In the genomic region with DNA sequence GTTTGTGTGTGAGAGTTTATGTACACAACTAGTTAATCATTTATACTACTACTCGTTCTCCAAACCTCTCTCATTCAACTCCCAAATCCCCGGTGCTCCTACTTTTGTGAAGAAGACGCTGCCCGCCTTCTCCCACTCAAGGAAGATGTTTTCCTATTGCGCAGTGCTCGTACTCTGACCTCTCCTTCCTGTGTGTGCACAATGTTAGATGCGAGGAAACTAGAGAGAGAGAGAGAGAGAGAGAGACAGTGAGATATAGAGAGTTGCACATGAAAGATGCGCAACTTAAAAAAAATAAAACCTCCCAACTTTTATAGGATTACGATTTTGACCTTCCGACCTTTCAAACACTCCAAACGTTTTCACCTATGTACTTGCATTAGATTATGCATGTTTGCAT, we compare ENCODE assay signal across 1 worm cellular context.
A peak's percentile ranks its signal among the peaks of the same experiment; 100 is the strongest.
TF ChIP-seq lines count a peak whose summit lies in the region.

No protein-coding gene starts in this region.

TF ChIP-seq in whole organism, L1 larva, 84 proteins besides CTCF, POLR2A, EP300 and RAD21 (continued from another document):
- TF ChIP-seq nhr-19 (GFP tag; conservative IDR thresholded peaks at IDR 0.05; lab: Robert Waterston, UW) = peak; percentile 36
- TF ChIP-seq xbp-1 (tag; optimal IDR thresholded peaks at IDR 0.05; lab: Kevin White, UChicago) = no peak
- TF ChIP-seq lin-35 (GFP tag; optimal IDR thresholded peaks at IDR 0.05; lab: Kevin White, UChicago) = peak in 1 of 2 experiments; percentile 0
- TF ChIP-seq isw-1 (GFP tag; IDR thresholded peaks at IDR 0.05; lab: Robert Waterston, UW) = no peak
- no peak for TF ChIP-seq ama-1 (optimal IDR thresholded peaks at IDR 0.05; lab: Kevin White, UChicago)
- peak; percentile 45 for TF ChIP-seq swsn-7 (tag; optimal IDR thresholded peaks at IDR 0.05; lab: Kevin White, UChicago)
- TF ChIP-seq dsc-1 (tag; optimal IDR thresholded peaks at IDR 0.05; lab: Kevin White, UChicago) = no peak
- TF ChIP-seq nhr-77 (tag; optimal IDR thresholded peaks at IDR 0.05; lab: Kevin White, UChicago) = peak; percentile 17
- no peak for TF ChIP-seq grh-1 (GFP tag; IDR thresholded peaks at IDR 0.05; lab: Robert Waterston, UW)
- TF ChIP-seq mdl-1 (tag; optimal IDR thresholded peaks at IDR 0.05; lab: Kevin White, UChicago) = no peak
- no peak for TF ChIP-seq Y116A8C.19 (tag; optimal IDR thresholded peaks at IDR 0.05; lab: Kevin White, UChicago; ENCODE audit: borderline replicate concordance)
- TF ChIP-seq aly-2 (tag; optimal IDR thresholded peaks at IDR 0.05; lab: Kevin White, UChicago) = no peak
- no peak for TF ChIP-seq nhr-20 (tag; optimal IDR thresholded peaks at IDR 0.05; lab: Kevin White, UChicago)
- TF ChIP-seq lin-39 (tag; optimal IDR thresholded peaks at IDR 0.05; lab: Kevin White, UChicago) = no peak
- no peak for TF ChIP-seq ces-1 (GFP tag; optimal IDR thresholded peaks at IDR 0.05; lab: Kevin White, UChicago)
- TF ChIP-seq ceh-88 (GFP tag; IDR thresholded peaks at IDR 0.05; lab: Robert Waterston, UW) = no peak
- no peak for TF ChIP-seq mef-2 (tag; optimal IDR thresholded peaks at IDR 0.05; lab: Kevin White, UChicago)
- no peak for TF ChIP-seq ceh-8 (GFP tag; optimal IDR thresholded peaks at IDR 0.05; lab: Kevin White, UChicago)
- peak; percentile 16 to 31 for TF ChIP-seq lsy-2 (tag; optimal IDR thresholded peaks at IDR 0.05; lab: Kevin White, UChicago)
- TF ChIP-seq fos-1 (tag; optimal IDR thresholded peaks at IDR 0.05; lab: Kevin White, UChicago) = no peak
- no peak for TF ChIP-seq nhr-237 (tag; optimal IDR thresholded peaks at IDR 0.05; lab: Kevin White, UChicago)
- TF ChIP-seq ceh-82 (tag; optimal IDR thresholded peaks at IDR 0.05; lab: Kevin White, UChicago) = peak; percentile 7 to 36 (median 29)
- no peak for TF ChIP-seq zag-1 (tag; optimal IDR thresholded peaks at IDR 0.05; lab: Kevin White, UChicago)
- TF ChIP-seq elt-3 (tag; optimal IDR thresholded peaks at IDR 0.05; lab: Kevin White, UChicago) = no peak
- peak; percentile 34 for TF ChIP-seq rnt-1 (tag; optimal IDR thresholded peaks at IDR 0.05; lab: Kevin White, UChicago)
- TF ChIP-seq pqm-1 (tag; optimal IDR thresholded peaks at IDR 0.05; lab: Kevin White, UChicago) = no peak
- no peak for TF ChIP-seq efl-3 (GFP tag; optimal IDR thresholded peaks at IDR 0.05; lab: Kevin White, UChicago)
- no peak for TF ChIP-seq irx-1 (tag; optimal IDR thresholded peaks at IDR 0.05; lab: Kevin White, UChicago)
TF ChIP-seq in whole organism, L1 larva: peak in this region for 15.
